Fruit fly (Drosophila melanogaster): ENCODE data around the gene CG10591.

dm6 chr3L:5604490-5604889 is 5.0 kb upstream of the CG10591 start, which contains the start of gene mthl2:
- no peak for TF ChIP-seq CG8478 (optimal IDR thresholded peaks at IDR 0.05)
- TF ChIP-seq CTCF (optimal IDR thresholded peaks at IDR 0.05) = no peak

All from S2 (cell line).